Fruit fly (Drosophila melanogaster) whole organism, adult: ENCODE measurements around the gene Nedd4.

Experiments used
- CG11617 ChIP-seq: fragments of 200-800 bp; sonication (Bioruptor generic); optimal IDR thresholded peaks from 2 replicates; lab custom pipeline; 2017; ENCODE audit warnings: mild to moderate bottlenecking, missing biosample characterization, missing genetic modification reagents, missing genetic modification characterization
- CG12768 ChIP-seq: fragments of 200-800 bp; sonication (Bioruptor generic); optimal IDR thresholded peaks from 2 replicates; lab custom pipeline; 2017; ENCODE audit warnings: missing biosample characterization, missing genetic modification characterization, mild to moderate bottlenecking, moderate library complexity, missing genetic modification reagents
- CG14711 ChIP-seq: fragments of 200-800 bp; sonication (Bioruptor generic); optimal IDR thresholded peaks from 2 replicates; lab custom pipeline; 2018; ENCODE audit warnings: missing biosample characterization, mild to moderate bottlenecking, missing genetic modification characterization, moderate library complexity
- CG1620 ChIP-seq: fragments of 200-800 bp; sonication (Bioruptor generic); optimal IDR thresholded peaks from 2 replicates; lab custom pipeline; 2016; ENCODE audit warnings: missing biosample characterization, missing genetic modification characterization
- CG33017 ChIP-seq: fragments of 200-800 bp; sonication (Bioruptor generic); optimal IDR thresholded peaks from 2 replicates; lab custom pipeline; 2018; ENCODE audit warnings: missing biosample characterization, mild to moderate bottlenecking, missing genetic modification characterization, moderate library complexity
- CG5204 ChIP-seq: fragments of 200-800 bp; sonication (Bioruptor generic); optimal IDR thresholded peaks from 2 replicates; lab custom pipeline; 2016; ENCODE audit warnings: missing biosample characterization, missing genetic modification characterization
- CG7045 ChIP-seq: fragments of 200-800 bp; sonication (Bioruptor generic); optimal IDR thresholded peaks from 2 replicates; lab custom pipeline; 2017; ENCODE audit warnings: missing biosample characterization, mild to moderate bottlenecking, missing genetic modification characterization
- CG7101 ChIP-seq: fragments of 200-800 bp; sonication (Bioruptor generic); optimal IDR thresholded peaks from 2 replicates; lab custom pipeline; 2018; ENCODE audit warnings: missing biosample characterization, mild to moderate bottlenecking, missing genetic modification characterization, moderate library complexity
- Clk ChIP-seq: fragments of 200-800 bp; sonication (Bioruptor generic); optimal IDR thresholded peaks from 2 replicates; lab custom pipeline; 2017; ENCODE audit warnings: missing biosample characterization, missing genetic modification characterization
- Crg-1 ChIP-seq: fragments of 200-800 bp; sonication (Bioruptor generic); optimal IDR thresholded peaks from 2 replicates; lab custom pipeline; 2016; ENCODE audit warnings: missing biosample characterization, missing genetic modification characterization
- Hr96 ChIP-seq: fragments of 200-800 bp; sonication (Bioruptor generic); optimal IDR thresholded peaks from 2 replicates; lab custom pipeline; 2016; ENCODE audit warnings: missing biosample characterization, missing genetic modification characterization
- Mnt ChIP-seq: fragments of 200-800 bp; sonication (Bioruptor generic); optimal IDR thresholded peaks from 2 replicates; lab custom pipeline; 2016; ENCODE audit warnings: missing biosample characterization, mild to moderate bottlenecking, missing genetic modification characterization
- bab1 ChIP-seq: fragments of 200-800 bp; sonication (Bioruptor generic); optimal IDR thresholded peaks from 3 replicates; lab custom pipeline; 2019; ENCODE audit warnings: missing biosample characterization, mild to moderate bottlenecking, missing genetic modification characterization, moderate library complexity
- cic ChIP-seq: fragments of 200-800 bp; sonication (Bioruptor generic); optimal IDR thresholded peaks from 2 replicates; lab custom pipeline; 2017; ENCODE audit warnings: missing biosample characterization, mild to moderate bottlenecking, missing genetic modification characterization, moderate library complexity
- cnc ChIP-seq, 2 experiments: fragments of >200 bp; optimal IDR thresholded peaks; 2 replicates each; lab custom pipeline; 2017
- kay ChIP-seq: fragments of 200-800 bp; sonication (Bioruptor generic); peaks from one replicate; lab custom pipeline; 2016; ENCODE audit warnings: missing biosample characterization, missing genetic modification characterization, borderline replicate concordance
- ovo ChIP-seq: fragments of 200-800 bp; sonication (Bioruptor generic); optimal IDR thresholded peaks from 2 replicates; lab custom pipeline; 2016; ENCODE audit warnings: missing biosample characterization, missing genetic modification characterization
- pad ChIP-seq: fragments of 200-800 bp; sonication (Bioruptor generic); optimal IDR thresholded peaks from 3 replicates; lab custom pipeline; 2017; ENCODE audit warnings: missing biosample characterization, missing genetic modification characterization, mild to moderate bottlenecking, moderate library complexity, missing genetic modification reagents
- tj ChIP-seq: fragments of 200-800 bp; sonication (Bioruptor generic); optimal IDR thresholded peaks from 3 replicates; lab custom pipeline; 2017; ENCODE audit warnings: missing biosample characterization, mild to moderate bottlenecking, missing genetic modification characterization, moderate library complexity
- toe ChIP-seq: fragments of 200-800 bp; sonication (Bioruptor generic); optimal IDR thresholded peaks from 2 replicates; lab custom pipeline; 2016; ENCODE audit warnings: missing biosample characterization, missing genetic modification characterization

The Nedd4 gene

dm6 chr3L:17586370-17587048 is 56.6 kb downstream of the Nedd4 start:
- TF ChIP-seq pad (GFP tag; lab: Kevin White, UChicago) = no peak
- TF ChIP-seq CG12768 (GFP tag; lab: Kevin White, UChicago) = peak; percentile 14
- peak; percentile 4 for TF ChIP-seq tj (GFP tag; lab: Kevin White, UChicago)

dm6 chr3L:17587292-17587691 is 57.4 kb downstream of the Nedd4 start:
- TF ChIP-seq ovo (GFP tag; lab: Kevin White, UChicago) = no peak
- no peak for TF ChIP-seq Mnt (GFP tag; lab: Kevin White, UChicago)
- TF ChIP-seq CG11617 (GFP tag; lab: Kevin White, UChicago) = no peak
- no peak for TF ChIP-seq Hr96 (GFP tag; lab: Kevin White, UChicago)
- TF ChIP-seq bab1 (GFP tag; lab: Kevin White, UChicago) = no peak
- no peak for TF ChIP-seq kay
- no peak for TF ChIP-seq CG14711 (tag; lab: Kevin White, UChicago)
- TF ChIP-seq CG7101 (tag; lab: Kevin White, UChicago) = no peak
- no peak for TF ChIP-seq pad (GFP tag; lab: Kevin White, UChicago)
- TF ChIP-seq tj (GFP tag; lab: Kevin White, UChicago) = no peak
- no peak for TF ChIP-seq cnc (optimal IDR thresholded peaks at IDR 0.05; lab: Kevin White, UChicago)
- no peak for TF ChIP-seq cic (GFP tag; lab: Kevin White, UChicago)
- no peak for TF ChIP-seq CG5204 (GFP tag; lab: Kevin White, UChicago)
- TF ChIP-seq CG7045 (GFP tag; lab: Kevin White, UChicago) = no peak
- TF ChIP-seq CG33017 (tag; lab: Kevin White, UChicago) = no peak

dm6 chr3L:17587897-17588296 is 58.0 kb downstream of the Nedd4 start:
- TF ChIP-seq CG14711 (tag; lab: Kevin White, UChicago) (no peak), CG7045 (GFP tag; lab: Kevin White, UChicago) (no peak), CG11617 (GFP tag; lab: Kevin White, UChicago) (no peak), toe (GFP tag; lab: Kevin White, UChicago) (no peak), Crg-1 (GFP tag; lab: Kevin White, UChicago) (no peak)

dm6 chr3L:17588686-17589085 is 58.8 kb downstream of the Nedd4 start:
- no peak for TF ChIP-seq cnc (optimal IDR thresholded peaks at IDR 0.05; lab: Kevin White, UChicago)

- TF ChIP-seq CG14711 (tag; lab: Kevin White, UChicago) (no peak), CG7101 (tag; lab: Kevin White, UChicago) (no peak), kay (no peak), CG1620 (no peak), CG11617 (GFP tag; lab: Kevin White, UChicago) (no peak), toe (GFP tag; lab: Kevin White, UChicago) (no peak), Hr96 (GFP tag; lab: Kevin White, UChicago) (no peak), CG5204 (GFP tag; lab: Kevin White, UChicago) (no peak), ovo (GFP tag; lab: Kevin White, UChicago) (no peak), bab1 (GFP tag; lab: Kevin White, UChicago) (no peak), Clk (no peak), CG12768 (GFP tag; lab: Kevin White, UChicago) (no peak)
These were observed 60.2 kb downstream of the Nedd4 start for dm6 chr3L:17590049-17590448.

dm6 chr3L:17590455-17591216 is 60.8 kb downstream of the Nedd4 start:
- TF ChIP-seq CG11617 (GFP tag; lab: Kevin White, UChicago) = peak; percentile 32
- TF ChIP-seq CG33017 (tag; lab: Kevin White, UChicago) = no peak
- peak; percentile 59 for TF ChIP-seq CG12768 (GFP tag; lab: Kevin White, UChicago)
- peak; percentile 60 for TF ChIP-seq pad (GFP tag; lab: Kevin White, UChicago)
- TF ChIP-seq Crg-1 (GFP tag; lab: Kevin White, UChicago) = peak; percentile 50
- TF ChIP-seq Mnt (GFP tag; lab: Kevin White, UChicago) = peak; percentile 47
- no peak for TF ChIP-seq Hr96 (GFP tag; lab: Kevin White, UChicago)
- no peak for TF ChIP-seq CG5204 (GFP tag; lab: Kevin White, UChicago)
- no peak for TF ChIP-seq CG1620
- TF ChIP-seq CG7045 (GFP tag; lab: Kevin White, UChicago) = peak; percentile 17
- TF ChIP-seq cic (GFP tag; lab: Kevin White, UChicago) = peak; percentile 77
- no peak for TF ChIP-seq kay
- peak; percentile 17 for TF ChIP-seq ovo (GFP tag; lab: Kevin White, UChicago)
- no peak for TF ChIP-seq bab1 (GFP tag; lab: Kevin White, UChicago)
- no peak for TF ChIP-seq cnc (optimal IDR thresholded peaks at IDR 0.05; lab: Kevin White, UChicago)
- TF ChIP-seq toe (GFP tag; lab: Kevin White, UChicago) = no peak
- TF ChIP-seq CG14711 (tag; lab: Kevin White, UChicago) = no peak
- TF ChIP-seq tj (GFP tag; lab: Kevin White, UChicago) = peak; percentile 70
- TF ChIP-seq Clk = peak; percentile 74
- TF ChIP-seq CG7101 (tag; lab: Kevin White, UChicago) = no peak
